Fruit fly (Drosophila melanogaster) whole organism, adult: ENCODE data around the gene Nna1.

Source experiments
- CG11617 ChIP-seq: fragments of 200-800 bp; sonication (Bioruptor generic); optimal IDR thresholded peaks from 2 replicates; lab custom pipeline; 2017; ENCODE audit warnings: mild to moderate bottlenecking, missing biosample characterization, missing genetic modification reagents, missing genetic modification characterization
- CG12768 ChIP-seq: fragments of 200-800 bp; sonication (Bioruptor generic); optimal IDR thresholded peaks from 2 replicates; lab custom pipeline; 2017; ENCODE audit warnings: missing biosample characterization, missing genetic modification characterization, mild to moderate bottlenecking, moderate library complexity, missing genetic modification reagents
- CG14711 ChIP-seq: fragments of 200-800 bp; sonication (Bioruptor generic); optimal IDR thresholded peaks from 2 replicates; lab custom pipeline; 2018; ENCODE audit warnings: missing biosample characterization, mild to moderate bottlenecking, missing genetic modification characterization, moderate library complexity
- CG1620 ChIP-seq: fragments of 200-800 bp; sonication (Bioruptor generic); optimal IDR thresholded peaks from 2 replicates; lab custom pipeline; 2016; ENCODE audit warnings: missing biosample characterization, missing genetic modification characterization
- CG33017 ChIP-seq: fragments of 200-800 bp; sonication (Bioruptor generic); optimal IDR thresholded peaks from 2 replicates; lab custom pipeline; 2018; ENCODE audit warnings: missing biosample characterization, mild to moderate bottlenecking, missing genetic modification characterization, moderate library complexity
- CG5204 ChIP-seq: fragments of 200-800 bp; sonication (Bioruptor generic); optimal IDR thresholded peaks from 2 replicates; lab custom pipeline; 2016; ENCODE audit warnings: missing biosample characterization, missing genetic modification characterization
- CG7045 ChIP-seq: fragments of 200-800 bp; sonication (Bioruptor generic); optimal IDR thresholded peaks from 2 replicates; lab custom pipeline; 2017; ENCODE audit warnings: missing biosample characterization, mild to moderate bottlenecking, missing genetic modification characterization
- CG7101 ChIP-seq: fragments of 200-800 bp; sonication (Bioruptor generic); optimal IDR thresholded peaks from 2 replicates; lab custom pipeline; 2018; ENCODE audit warnings: missing biosample characterization, mild to moderate bottlenecking, missing genetic modification characterization, moderate library complexity
- Clk ChIP-seq: fragments of 200-800 bp; sonication (Bioruptor generic); optimal IDR thresholded peaks from 2 replicates; lab custom pipeline; 2017; ENCODE audit warnings: missing biosample characterization, missing genetic modification characterization
- Crg-1 ChIP-seq: fragments of 200-800 bp; sonication (Bioruptor generic); optimal IDR thresholded peaks from 2 replicates; lab custom pipeline; 2016; ENCODE audit warnings: missing biosample characterization, missing genetic modification characterization
- Hr96 ChIP-seq: fragments of 200-800 bp; sonication (Bioruptor generic); optimal IDR thresholded peaks from 2 replicates; lab custom pipeline; 2016; ENCODE audit warnings: missing biosample characterization, missing genetic modification characterization
- Mnt ChIP-seq: fragments of 200-800 bp; sonication (Bioruptor generic); optimal IDR thresholded peaks from 2 replicates; lab custom pipeline; 2016; ENCODE audit warnings: missing biosample characterization, mild to moderate bottlenecking, missing genetic modification characterization
- bab1 ChIP-seq: fragments of 200-800 bp; sonication (Bioruptor generic); optimal IDR thresholded peaks from 3 replicates; lab custom pipeline; 2019; ENCODE audit warnings: missing biosample characterization, mild to moderate bottlenecking, missing genetic modification characterization, moderate library complexity
- cic ChIP-seq: fragments of 200-800 bp; sonication (Bioruptor generic); optimal IDR thresholded peaks from 2 replicates; lab custom pipeline; 2017; ENCODE audit warnings: missing biosample characterization, mild to moderate bottlenecking, missing genetic modification characterization, moderate library complexity
- cnc ChIP-seq, 2 experiments: fragments of >200 bp; optimal IDR thresholded peaks; 2 replicates each; lab custom pipeline; 2017
- kay ChIP-seq: fragments of 200-800 bp; sonication (Bioruptor generic); peaks from one replicate; lab custom pipeline; 2016; ENCODE audit warnings: missing biosample characterization, missing genetic modification characterization, borderline replicate concordance
- ovo ChIP-seq: fragments of 200-800 bp; sonication (Bioruptor generic); optimal IDR thresholded peaks from 2 replicates; lab custom pipeline; 2016; ENCODE audit warnings: missing biosample characterization, missing genetic modification characterization
- pad ChIP-seq: fragments of 200-800 bp; sonication (Bioruptor generic); optimal IDR thresholded peaks from 3 replicates; lab custom pipeline; 2017; ENCODE audit warnings: missing biosample characterization, missing genetic modification characterization, mild to moderate bottlenecking, moderate library complexity, missing genetic modification reagents
- tj ChIP-seq: fragments of 200-800 bp; sonication (Bioruptor generic); optimal IDR thresholded peaks from 3 replicates; lab custom pipeline; 2017; ENCODE audit warnings: missing biosample characterization, mild to moderate bottlenecking, missing genetic modification characterization, moderate library complexity
- toe ChIP-seq: fragments of 200-800 bp; sonication (Bioruptor generic); optimal IDR thresholded peaks from 2 replicates; lab custom pipeline; 2016; ENCODE audit warnings: missing biosample characterization, missing genetic modification characterization

Nna1 gene

DNA sequence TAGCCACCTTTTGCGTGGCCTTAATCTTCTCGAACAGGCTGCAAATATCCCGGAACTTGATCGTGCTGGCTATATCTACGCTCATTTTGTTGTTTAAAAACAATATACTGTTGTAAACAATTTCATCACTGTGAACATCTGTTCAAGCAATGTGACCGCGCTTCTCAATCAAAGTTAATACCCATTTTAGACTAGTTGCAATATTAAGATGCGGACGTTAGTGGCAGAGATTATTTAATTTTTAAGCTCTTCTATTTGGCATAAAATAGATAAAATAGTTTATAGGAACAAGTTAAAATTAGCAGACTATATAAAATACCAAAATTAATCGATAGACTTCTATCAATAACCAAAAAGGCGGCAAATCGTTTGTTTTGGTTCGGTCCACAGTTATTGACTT lies 24.4 kb upstream of the Nna1 start, which contains the start of the genes DNAlig4 and CG11164:
Gene DNAlig4 (minus strand): TSS at position 156 of the 400 bp plus-strand sequence.
Gene CG11164 (plus strand): TSS at position 359 of the 400 bp plus-strand sequence.
- TF ChIP-seq CG5204 (GFP tag; lab: Kevin White, UChicago) (no peak), kay (GFP tag; lab: Kevin White, UChicago) (peak; percentile 46), pad (no peak), CG14711 (tag; lab: Kevin White, UChicago) (no peak), tj (GFP tag; lab: Kevin White, UChicago) (no peak)

DNA sequence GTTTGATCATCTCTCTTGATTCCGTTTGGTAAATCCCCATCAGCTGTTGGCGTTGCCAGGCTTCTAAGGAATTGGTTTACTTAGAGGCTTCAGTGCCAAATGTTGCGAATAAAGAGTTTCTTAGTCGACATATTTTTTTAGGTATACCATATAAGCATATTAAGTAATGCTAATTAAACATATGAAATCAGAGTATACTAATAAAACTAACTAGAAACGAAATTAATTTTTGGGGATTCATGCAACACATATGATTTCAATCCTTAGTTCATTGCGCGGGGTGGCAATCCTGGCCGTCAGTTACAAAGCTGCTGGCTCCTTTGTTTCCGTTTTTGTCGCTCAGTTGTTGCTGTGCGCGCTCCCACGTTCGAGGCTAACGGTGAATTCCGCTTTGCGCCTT lies 22.7 kb upstream of the Nna1 start, which contains the start of gene CG15760:
Gene CG15760 (plus strand): TSS at position 334 of the 400 bp plus-strand sequence.
- TF ChIP-seq CG33017 (tag; lab: Kevin White, UChicago) (no peak), CG7101 (tag; lab: Kevin White, UChicago) (peak; percentile 0), Mnt (GFP tag; lab: Kevin White, UChicago) (no peak), CG14711 (tag; lab: Kevin White, UChicago) (peak; percentile 34), Crg-1 (GFP tag; lab: Kevin White, UChicago) (no peak), cnc (optimal IDR thresholded peaks at IDR 0.05; lab: Kevin White, UChicago) (no peak), pad (no peak), CG5204 (GFP tag; lab: Kevin White, UChicago) (no peak), CG1620 (GFP tag; lab: Kevin White, UChicago) (no peak), CG12768 (GFP tag; lab: Kevin White, UChicago) (no peak), kay (GFP tag; lab: Kevin White, UChicago) (no peak), bab1 (no peak), Clk (no peak), CG11617 (no peak), CG7045 (GFP tag; lab: Kevin White, UChicago) (peak; percentile 2), cic (GFP tag; lab: Kevin White, UChicago) (no peak), Hr96 (no peak), tj (GFP tag; lab: Kevin White, UChicago) (no peak), ovo (GFP tag; lab: Kevin White, UChicago) (no peak), toe (GFP tag; lab: Kevin White, UChicago) (no peak)

DNA sequence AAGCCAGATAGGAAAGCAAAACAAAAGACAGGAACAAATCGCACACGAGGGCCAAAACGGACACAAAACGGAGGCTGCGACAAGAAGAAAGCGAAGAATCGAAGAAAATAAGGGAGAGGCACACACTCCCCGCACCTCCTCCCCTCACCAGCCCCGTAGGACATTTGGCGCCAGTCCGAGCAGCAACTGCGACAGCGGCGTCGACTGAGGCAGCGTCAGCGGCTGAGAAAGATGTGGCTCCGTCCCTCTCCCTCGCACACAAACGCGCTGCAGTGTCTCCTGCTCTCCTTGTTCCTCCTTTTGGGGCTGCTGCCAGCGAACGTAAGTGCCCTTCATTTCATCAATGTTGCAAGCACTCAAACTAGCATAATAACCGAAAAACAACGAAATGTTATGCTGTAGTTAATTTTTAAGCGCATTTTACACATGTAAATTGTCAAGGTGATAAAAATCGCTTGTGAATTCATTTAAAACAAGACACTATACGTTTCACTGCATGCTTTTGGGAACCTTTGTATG lies 21.7 kb upstream of the Nna1 start:
- TF ChIP-seq CG12768 (GFP tag; lab: Kevin White, UChicago) (no peak), Mnt (GFP tag; lab: Kevin White, UChicago) (no peak), CG7101 (tag; lab: Kevin White, UChicago) (no peak), cnc (optimal IDR thresholded peaks at IDR 0.05; lab: Kevin White, UChicago) (no peak), cic (GFP tag; lab: Kevin White, UChicago) (no peak), CG14711 (tag; lab: Kevin White, UChicago) (no peak), Clk (no peak), kay (GFP tag; lab: Kevin White, UChicago) (no peak), ovo (GFP tag; lab: Kevin White, UChicago) (no peak), CG1620 (GFP tag; lab: Kevin White, UChicago) (no peak), Hr96 (no peak), CG7045 (GFP tag; lab: Kevin White, UChicago) (no peak), pad (no peak), tj (GFP tag; lab: Kevin White, UChicago) (no peak), bab1 (no peak), CG5204 (GFP tag; lab: Kevin White, UChicago) (no peak)

DNA sequence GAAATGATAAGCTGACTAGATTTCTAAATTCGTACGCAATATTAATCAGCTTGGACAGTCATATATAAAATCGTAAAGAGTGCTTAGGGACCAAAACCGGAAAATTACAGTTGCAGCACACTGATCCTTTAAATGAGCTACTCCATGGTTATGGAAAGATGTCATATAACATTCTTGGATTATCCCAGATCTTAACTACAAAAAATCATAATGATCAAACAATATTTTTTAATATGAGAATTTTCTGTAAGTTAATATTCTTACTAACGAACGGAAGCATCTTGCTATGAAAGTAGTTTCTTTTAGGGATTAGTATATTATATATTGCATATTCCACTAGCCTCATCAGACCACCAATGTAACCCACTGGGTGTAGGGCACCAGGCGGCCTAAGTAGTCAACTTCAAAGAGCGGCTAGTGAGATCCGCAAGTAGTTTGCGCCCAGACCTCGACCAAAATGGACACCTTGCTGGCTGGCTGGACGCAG lies 15.6 kb upstream of the Nna1 start, which contains the start of gene CG11162:
Gene CG11162 (plus strand): TSS at position 437 of the 487 bp plus-strand sequence.
- TF ChIP-seq CG11617 (peak; percentile 8), CG7101 (tag; lab: Kevin White, UChicago) (peak; percentile 53), CG14711 (tag; lab: Kevin White, UChicago) (peak; percentile 27), toe (GFP tag; lab: Kevin White, UChicago) (no peak), Hr96 (no peak), pad (peak; percentile 19), Crg-1 (GFP tag; lab: Kevin White, UChicago) (no peak)

DNA sequence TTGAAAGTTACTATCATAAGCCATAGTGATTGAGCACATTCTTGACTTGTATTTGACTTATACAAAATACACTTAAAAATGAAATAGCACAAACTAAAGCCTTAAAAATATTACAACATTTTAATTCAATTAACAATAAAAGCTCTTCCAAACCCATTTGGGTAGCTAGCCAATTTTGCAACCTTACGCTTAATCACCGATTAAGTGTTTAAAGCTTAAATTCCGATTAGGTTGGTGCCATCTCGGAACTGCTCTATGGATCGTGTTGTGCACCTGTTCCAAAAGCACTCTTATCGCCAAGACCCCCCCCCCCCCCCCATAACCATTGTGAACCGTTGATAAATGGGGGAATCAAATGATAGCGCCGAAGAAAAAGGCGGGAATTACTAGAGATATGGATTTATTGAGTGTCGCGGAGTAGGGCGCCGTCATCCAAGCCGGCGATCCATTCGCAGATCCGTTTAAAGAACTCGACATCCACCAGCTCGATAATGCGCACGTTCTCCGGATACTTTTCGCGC lies 14.1 kb upstream of the Nna1 start:
- TF ChIP-seq Hr96 (no peak), cic (GFP tag; lab: Kevin White, UChicago) (peak; percentile 16), Mnt (GFP tag; lab: Kevin White, UChicago) (peak; percentile 49)

DNA sequence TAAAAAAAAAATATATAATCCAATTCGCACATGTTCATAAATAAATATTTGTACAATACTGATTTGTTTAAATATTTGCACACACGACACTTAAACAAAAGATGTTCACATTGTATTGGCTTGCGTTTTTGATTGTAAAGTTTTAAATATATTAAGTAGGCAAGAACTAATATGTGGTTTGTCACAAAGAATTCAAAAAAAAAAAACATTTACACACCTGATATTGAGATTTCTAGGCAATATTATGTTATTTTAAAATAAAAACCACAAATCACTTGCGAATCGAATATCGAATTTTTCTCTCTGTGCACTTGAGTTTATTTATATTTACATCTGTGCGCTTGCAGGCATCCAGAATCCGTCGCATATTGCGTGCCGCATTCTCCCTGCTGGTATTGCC lies 12.5 kb upstream of the Nna1 start:
- TF ChIP-seq bab1 (no peak), Crg-1 (GFP tag; lab: Kevin White, UChicago) (no peak), CG1620 (GFP tag; lab: Kevin White, UChicago) (no peak), cic (GFP tag; lab: Kevin White, UChicago) (no peak), CG14711 (tag; lab: Kevin White, UChicago) (peak; percentile 61), CG12768 (GFP tag; lab: Kevin White, UChicago) (no peak), ovo (GFP tag; lab: Kevin White, UChicago) (no peak), cnc (optimal IDR thresholded peaks at IDR 0.05; lab: Kevin White, UChicago) (no peak), Clk (no peak), toe (GFP tag; lab: Kevin White, UChicago) (peak; percentile 30), CG33017 (tag; lab: Kevin White, UChicago) (peak; percentile 56), CG11617 (peak; percentile 63), Hr96 (no peak), CG7101 (tag; lab: Kevin White, UChicago) (peak; percentile 66), CG7045 (GFP tag; lab: Kevin White, UChicago) (peak; percentile 11), pad (no peak), tj (GFP tag; lab: Kevin White, UChicago) (peak; percentile 11), kay (GFP tag; lab: Kevin White, UChicago) (peak; percentile 91), Mnt (GFP tag; lab: Kevin White, UChicago) (no peak), CG5204 (GFP tag; lab: Kevin White, UChicago) (peak; percentile 25)
